Worm (Caenorhabditis elegans) whole organism, young adult: ENCODE measurements around the gene mdt-9.

ENCODE experiments used
- B0019.2 ChIP-seq: fragments of 200-800 bp; sonication (Bioruptor generic); conservative IDR thresholded peaks from 2 replicates; pipeline ENCODE4 v1.3.6; 2022; ENCODE audit warnings: missing genetic modification reagents, missing genetic modification characterization, missing compliant biosample characterization
- B0035.1 ChIP-seq: sonication (generic microtip); optimal IDR thresholded peaks from 2 replicates; lab custom pipeline; 2016; ENCODE audit warnings: missing genetic modification characterization, mild to moderate bottlenecking, missing compliant biosample characterization, missing genotype, missing genetic modification reagents
- B0261.1 ChIP-seq: sonication (generic microtip); optimal IDR thresholded peaks from 2 replicates; lab custom pipeline; 2016; ENCODE audit warnings: mild to moderate bottlenecking, missing genetic modification characterization, moderate library complexity, missing compliant biosample characterization
- F10E7.11 ChIP-seq: sonication (generic microtip); optimal IDR thresholded peaks from 2 replicates; lab custom pipeline; 2017; ENCODE audit warnings: mild to moderate bottlenecking, missing genetic modification characterization, moderate library complexity, missing compliant biosample characterization
- F23B12.7 ChIP-seq: sonication (generic microtip); optimal IDR thresholded peaks from 2 replicates; lab custom pipeline; 2017; ENCODE audit warnings: missing genetic modification characterization, mild to moderate bottlenecking, missing compliant biosample characterization, antibody characterized with exemption, moderate library complexity; ENCODE audit not compliant: insufficient read depth
- F52B5.7 ChIP-seq: sonication (generic microtip); optimal IDR thresholded peaks from 2 replicates; lab custom pipeline; 2016; ENCODE audit warnings: mild to moderate bottlenecking, missing genetic modification characterization, missing compliant biosample characterization
- F55B11.4 ChIP-seq: sonication (generic microtip); optimal IDR thresholded peaks from 2 replicates; lab custom pipeline; 2016; ENCODE audit warnings: missing compliant biosample characterization, missing genetic modification characterization, borderline replicate concordance; ENCODE audit not compliant: insufficient read depth
- F57C9.4 ChIP-seq: sonication (generic microtip); optimal IDR thresholded peaks from 2 replicates; lab custom pipeline; 2017; ENCODE audit warnings: mild to moderate bottlenecking, missing genetic modification characterization, missing compliant biosample characterization
- K11D2.4 ChIP-seq: fragments of 200-800 bp; sonication (Bioruptor generic); IDR thresholded peaks from 2 replicates; pipeline ENCODE4 v1.3.6; 2022; ENCODE audit warnings: missing genetic modification reagents, missing genetic modification characterization, missing compliant biosample characterization
- Y79H2A.3 ChIP-seq: fragments of 200-800 bp; sonication (Bioruptor generic); conservative IDR thresholded peaks from 2 replicates; pipeline ENCODE4 v1.3.6; 2022; ENCODE audit warnings: missing genetic modification reagents, missing genetic modification characterization, missing compliant biosample characterization
- ZK185.1 ChIP-seq: sonication (generic microtip); optimal IDR thresholded peaks from 2 replicates; lab custom pipeline; 2016; ENCODE audit warnings: mild to moderate bottlenecking, missing genetic modification characterization, missing compliant biosample characterization; ENCODE audit not compliant: poor library complexity, severe bottlenecking
- akir-1 ChIP-seq: fragments of 200-800 bp; sonication (Bioruptor generic); optimal IDR thresholded peaks from 2 replicates; lab custom pipeline; 2018; ENCODE audit warnings: mild to moderate bottlenecking, missing genetic modification characterization, moderate library complexity, missing compliant biosample characterization
- ama-1 ChIP-seq, 3 experiments: fragments of 150-350 bp in 1 of 3; sonication (generic microtip) in 2 of 3; optimal IDR thresholded peaks; 2 replicates each; lab custom pipeline; 2014 to 2018; ENCODE audit warnings: missing biosample characterization in 2 of 3, missing genetic modification characterization in 2 of 3, missing genetic modification reagents in 2 of 3
- aptf-2 ChIP-seq: fragments of 200-800 bp; sonication (Bioruptor generic); conservative IDR thresholded peaks from 2 replicates; pipeline ENCODE4 v1.3.6; 2022; ENCODE audit warnings: missing genetic modification reagents, missing genetic modification characterization, missing compliant biosample characterization
- aptf-3 ChIP-seq: fragments of 200-800 bp; sonication (Bioruptor generic); IDR thresholded peaks from 2 replicates; pipeline ENCODE4 v1.3.6; 2022; ENCODE audit warnings: missing genetic modification characterization, missing compliant biosample characterization
- atf-7 ChIP-seq: sonication (generic microtip); optimal IDR thresholded peaks from 2 replicates; lab custom pipeline; 2017; ENCODE audit warnings: mild to moderate bottlenecking, missing genetic modification characterization, missing compliant biosample characterization
- attf-5 ChIP-seq: fragments of 200-800 bp; sonication (Bioruptor generic); optimal IDR thresholded peaks from 2 replicates; lab custom pipeline; 2018; ENCODE audit warnings: mild to moderate bottlenecking, missing genetic modification characterization, missing compliant biosample characterization
- attf-6 ChIP-seq: fragments of 200-800 bp; sonication (Bioruptor generic); IDR thresholded peaks from 2 replicates; pipeline ENCODE4 v1.3.6; 2022; ENCODE audit warnings: missing genetic modification reagents, missing genetic modification characterization, missing compliant biosample characterization
- ceh-58 ChIP-seq: fragments of 200-800 bp; sonication (Bioruptor generic); IDR thresholded peaks from 2 replicates; pipeline ENCODE4 v1.3.6; 2022; ENCODE audit warnings: missing genetic modification characterization, missing compliant biosample characterization
- ceh-91 ChIP-seq: fragments of 200-800 bp; sonication (Bioruptor generic); IDR thresholded peaks from 2 replicates; pipeline ENCODE4 v1.3.6; 2022; ENCODE audit warnings: missing genetic modification reagents, missing genetic modification characterization, missing compliant biosample characterization
- die-1 ChIP-seq: sonication (generic microtip); optimal IDR thresholded peaks from 2 replicates; lab custom pipeline; 2016; ENCODE audit warnings: missing genotype, mild to moderate bottlenecking, missing genetic modification characterization, missing compliant biosample characterization
- egl-44 ChIP-seq: fragments of 200-800 bp; sonication (Bioruptor generic); IDR thresholded peaks from 2 replicates; pipeline ENCODE4 v1.3.6; 2022; ENCODE audit warnings: missing genetic modification reagents, missing genetic modification characterization, missing compliant biosample characterization
- hmg-1.2 ChIP-seq: fragments of 200-800 bp; sonication (Bioruptor generic); IDR thresholded peaks from 2 replicates; pipeline ENCODE4 v1.3.6; 2022; ENCODE audit warnings: missing genetic modification reagents, missing genetic modification characterization, missing compliant biosample characterization
- hrde-1 ChIP-seq: sonication (generic microtip); optimal IDR thresholded peaks from 2 replicates; lab custom pipeline; 2016; ENCODE audit warnings: missing genetic modification characterization, mild to moderate bottlenecking, missing compliant biosample characterization, moderate library complexity, missing genotype, missing genetic modification reagents, borderline replicate concordance
- lag-1 ChIP-seq: fragments of 200-800 bp; sonication (Bioruptor generic); IDR thresholded peaks from 2 replicates; pipeline ENCODE4 v1.3.6; 2022; ENCODE audit warnings: missing genetic modification reagents, missing genetic modification characterization, missing compliant biosample characterization
- lin-26 ChIP-seq: fragments of 200-800 bp; sonication (Bioruptor generic); IDR thresholded peaks from 2 replicates; pipeline ENCODE4 v1.3.6; 2022; ENCODE audit warnings: missing genetic modification reagents, missing genetic modification characterization, missing compliant biosample characterization
- madf-10 ChIP-seq: sonication (generic microtip); optimal IDR thresholded peaks from 2 replicates; lab custom pipeline; 2016; ENCODE audit warnings: mild to moderate bottlenecking, missing genetic modification characterization, missing compliant biosample characterization
- madf-6 ChIP-seq: fragments of 200-800 bp; sonication (Bioruptor generic); IDR thresholded peaks from 2 replicates; pipeline ENCODE4 v1.3.6; 2022; ENCODE audit warnings: missing genetic modification reagents, missing genetic modification characterization, missing compliant biosample characterization
- madf-8 ChIP-seq: fragments of 200-800 bp; sonication (Bioruptor generic); conservative IDR thresholded peaks from 2 replicates; pipeline ENCODE4 v1.3.6; 2022; ENCODE audit warnings: missing genetic modification reagents, missing genetic modification characterization, missing compliant biosample characterization
- mel-28 ChIP-seq: sonication (generic microtip); optimal IDR thresholded peaks from 2 replicates; lab custom pipeline; 2016; ENCODE audit warnings: borderline replicate concordance, mild to moderate bottlenecking, missing genetic modification characterization, missing compliant biosample characterization
- mxl-1 ChIP-seq: sonication (generic microtip); optimal IDR thresholded peaks from 2 replicates; lab custom pipeline; 2016; ENCODE audit warnings: missing genetic modification characterization, missing compliant biosample characterization
- nfya-1 ChIP-seq: sonication (generic microtip); optimal IDR thresholded peaks from 2 replicates; lab custom pipeline; 2017; ENCODE audit warnings: antibody characterized with exemption, missing compliant biosample characterization, missing genetic modification characterization, borderline replicate concordance; ENCODE audit not compliant: insufficient read depth
- nfya-2 ChIP-seq: fragments of 200-800 bp; sonication (Bioruptor generic); IDR thresholded peaks from 2 replicates; pipeline ENCODE4 v1.3.6; 2022; ENCODE audit warnings: missing genetic modification reagents, missing genetic modification characterization, missing compliant biosample characterization
- nfyb-1 ChIP-seq: fragments of 200-800 bp; sonication (Bioruptor generic); IDR thresholded peaks from 2 replicates; pipeline ENCODE4 v1.3.6; 2022; ENCODE audit warnings: missing genetic modification reagents, missing genetic modification characterization, missing compliant biosample characterization
- nhr-27 ChIP-seq: fragments of 200-800 bp; sonication (Bioruptor generic); optimal IDR thresholded peaks from 2 replicates; lab custom pipeline; 2018; ENCODE audit warnings: mild to moderate bottlenecking, missing genetic modification characterization, moderate library complexity, missing compliant biosample characterization
- nhr-80 ChIP-seq: sonication (generic microtip); optimal IDR thresholded peaks from 2 replicates; lab custom pipeline; 2016; ENCODE audit warnings: missing genetic modification characterization, missing compliant biosample characterization
- pbrm-1 ChIP-seq: fragments of 200-800 bp; sonication (Bioruptor generic); IDR thresholded peaks from 2 replicates; pipeline ENCODE4 v1.3.6; 2022; ENCODE audit warnings: missing genetic modification reagents, missing genetic modification characterization, missing compliant biosample characterization
- sdz-38 ChIP-seq: sonication (generic microtip); optimal IDR thresholded peaks from 2 replicates; lab custom pipeline; 2016; ENCODE audit warnings: missing genotype, missing genetic modification characterization, missing compliant biosample characterization
- snpc-1.1 ChIP-seq: sonication (generic microtip); optimal IDR thresholded peaks from 2 replicates; lab custom pipeline; 2017; ENCODE audit warnings: missing genetic modification characterization, mild to moderate bottlenecking, missing compliant biosample characterization, antibody characterized with exemption, moderate library complexity, missing genotype, missing genetic modification reagents; ENCODE audit not compliant: insufficient read depth
- somi-1 ChIP-seq: fragments of 200-800 bp; sonication (Bioruptor generic); optimal IDR thresholded peaks from 2 replicates; lab custom pipeline; 2018; ENCODE audit warnings: mild to moderate bottlenecking, missing genetic modification characterization, missing compliant biosample characterization
- sptf-2 ChIP-seq: fragments of 200-800 bp; sonication (Bioruptor generic); optimal IDR thresholded peaks from 2 replicates; lab custom pipeline; 2018; ENCODE audit warnings: mild to moderate bottlenecking, missing genetic modification characterization, missing compliant biosample characterization
- unc-130 ChIP-seq: sonication (generic microtip); optimal IDR thresholded peaks from 2 replicates; lab custom pipeline; 2016; ENCODE audit warnings: missing genetic modification reagents, missing genetic modification characterization, missing compliant biosample characterization
- zfh-2 ChIP-seq: fragments of 200-800 bp; sonication (Bioruptor generic); conservative IDR thresholded peaks from 2 replicates; pipeline ENCODE4 v1.3.6; 2022; ENCODE audit warnings: missing genetic modification reagents, missing genetic modification characterization, missing compliant biosample characterization
- ztf-26 ChIP-seq: sonication (generic microtip); optimal IDR thresholded peaks from 2 replicates; lab custom pipeline; 2017; ENCODE audit warnings: missing genetic modification characterization, missing compliant biosample characterization

Gene mdt-9

DNA sequence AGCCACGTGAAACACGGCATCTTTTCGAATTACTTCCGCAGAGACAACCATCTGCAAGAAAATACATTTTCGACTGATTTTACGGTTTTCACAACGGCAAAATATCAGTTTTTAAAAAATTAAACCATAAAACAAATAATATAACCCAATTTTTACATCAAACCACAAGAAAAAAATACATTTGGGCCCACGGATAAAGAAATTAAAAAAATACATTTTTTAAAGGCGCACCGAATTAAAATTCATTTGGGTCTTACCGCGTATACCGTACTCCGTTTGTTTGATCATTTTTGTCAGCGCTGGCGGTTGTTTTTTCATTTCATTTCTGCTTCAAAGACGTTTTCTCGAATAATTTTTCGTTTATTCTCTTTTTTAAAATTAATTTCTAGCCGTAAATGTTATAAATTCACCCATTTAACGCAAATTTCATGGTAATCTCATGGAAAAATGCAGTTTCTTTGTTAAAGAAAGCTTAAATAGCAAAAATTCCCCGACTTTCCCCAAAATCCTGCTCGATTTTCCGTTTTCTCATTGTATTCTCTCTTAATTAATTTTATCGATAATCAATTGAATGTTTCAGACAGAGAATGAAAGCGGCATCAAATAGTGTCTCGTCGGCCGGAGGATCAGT is 32.9 kb upstream of the mdt-9 start, which contains the start of the genes rec-8 and mex-5 (continued):
- TF ChIP-seq ama-1 (optimal IDR thresholded peaks at IDR 0.05; lab: Kevin White, UChicago) (no peak), ama-1 (GFP tag; optimal IDR thresholded peaks at IDR 0.05; lab: Kevin White, UChicago) (no peak), Y79H2A.3 (no peak), madf-8 (GFP tag; lab: Robert Waterston, UW) (peak; percentile 94), attf-5 (no peak), pbrm-1 (no peak; the same call in 1 of the 2 replicates), nfya-2 (no peak)

ce11 chrIV:13354044-13354443 is 32.1 kb upstream of the mdt-9 start:
- no peak for TF ChIP-seq F55B11.4 (tag; lab: Kevin White, UChicago)
- no peak for TF ChIP-seq Y79H2A.3
- TF ChIP-seq mel-28: no peak
- no peak for TF ChIP-seq attf-6 (GFP tag; lab: Robert Waterston, UW)
- no peak for TF ChIP-seq K11D2.4

DNA sequence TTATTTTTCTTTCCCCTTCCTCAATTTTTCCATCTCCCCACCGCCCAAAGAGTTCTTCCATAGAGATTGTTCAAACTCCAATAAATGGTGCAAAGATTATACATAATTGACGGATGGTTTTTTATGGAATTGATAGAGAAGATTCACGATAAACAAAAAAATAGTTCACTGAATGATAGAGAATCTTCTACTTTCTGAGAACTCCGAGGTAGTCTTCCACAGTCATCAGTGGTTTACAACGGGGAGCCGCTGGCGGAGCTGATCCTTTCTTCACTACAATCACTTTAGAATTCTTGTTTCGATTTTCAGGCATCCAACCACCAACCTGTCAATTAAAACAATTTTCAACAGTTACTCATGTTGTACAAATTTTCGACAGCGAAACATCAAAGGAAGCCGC is 30.2 kb upstream of the mdt-9 start:
- TF ChIP-seq F57C9.4 (tag; lab: Kevin White, UChicago) (no peak), somi-1 (GFP tag; lab: Kevin White, UChicago) (no peak), attf-6 (GFP tag; lab: Robert Waterston, UW) (peak; percentile 74), nhr-80 (tag; lab: Kevin White, UChicago) (no peak), aptf-2 (GFP tag; lab: Robert Waterston, UW) (no peak), egl-44 (no peak), F10E7.11 (tag; lab: Kevin White, UChicago) (no peak), sdz-38 (no peak), nfyb-1 (GFP tag; lab: Robert Waterston, UW) (no peak), nfya-2 (no peak), ceh-58 (GFP tag; lab: Robert Waterston, UW) (0 out of 2 replicates have a peak, but pooled peaks have one; percentile 30), snpc-1.1 (tag; lab: Kevin White, UChicago) (no peak), F52B5.7 (peak; percentile 15), F23B12.7 (no peak), atf-7 (no peak), ZK185.1 (no peak), aptf-3 (GFP tag; lab: Robert Waterston, UW) (no peak), ztf-26 (tag; lab: Kevin White, UChicago) (no peak), B0019.2 (GFP tag; lab: Robert Waterston, UW) (no peak), madf-6 (GFP tag; lab: Robert Waterston, UW) (no peak; the same call in 1 of the 2 replicates), hrde-1 (tag; lab: Kevin White, UChicago) (peak; percentile 20), akir-1 (GFP tag; lab: Kevin White, UChicago) (no peak), madf-10 (no peak), pbrm-1 (0 out of 2 replicates have a peak, but pooled peaks have one; percentile 45), sptf-2 (GFP tag; lab: Kevin White, UChicago) (no peak), zfh-2 (GFP tag; lab: Robert Waterston, UW) (no peak), die-1 (tag; lab: Kevin White, UChicago) (no peak), nhr-27 (tag; lab: Kevin White, UChicago) (no peak), hmg-1.2 (0 out of 2 replicates have a peak, but pooled peaks have one; percentile 13), lag-1 (no peak), lin-26 (GFP tag; lab: Robert Waterston, UW) (no peak), mxl-1 (tag; lab: Kevin White, UChicago) (no peak), nfya-1 (no peak), B0261.1 (tag; lab: Kevin White, UChicago) (no peak), ceh-91 (GFP tag; lab: Robert Waterston, UW) (no peak), unc-130 (no peak), B0035.1 (no peak)
